Fruit fly (Drosophila melanogaster): ENCODE measurements around the gene wac.

Gene wac

DNA sequence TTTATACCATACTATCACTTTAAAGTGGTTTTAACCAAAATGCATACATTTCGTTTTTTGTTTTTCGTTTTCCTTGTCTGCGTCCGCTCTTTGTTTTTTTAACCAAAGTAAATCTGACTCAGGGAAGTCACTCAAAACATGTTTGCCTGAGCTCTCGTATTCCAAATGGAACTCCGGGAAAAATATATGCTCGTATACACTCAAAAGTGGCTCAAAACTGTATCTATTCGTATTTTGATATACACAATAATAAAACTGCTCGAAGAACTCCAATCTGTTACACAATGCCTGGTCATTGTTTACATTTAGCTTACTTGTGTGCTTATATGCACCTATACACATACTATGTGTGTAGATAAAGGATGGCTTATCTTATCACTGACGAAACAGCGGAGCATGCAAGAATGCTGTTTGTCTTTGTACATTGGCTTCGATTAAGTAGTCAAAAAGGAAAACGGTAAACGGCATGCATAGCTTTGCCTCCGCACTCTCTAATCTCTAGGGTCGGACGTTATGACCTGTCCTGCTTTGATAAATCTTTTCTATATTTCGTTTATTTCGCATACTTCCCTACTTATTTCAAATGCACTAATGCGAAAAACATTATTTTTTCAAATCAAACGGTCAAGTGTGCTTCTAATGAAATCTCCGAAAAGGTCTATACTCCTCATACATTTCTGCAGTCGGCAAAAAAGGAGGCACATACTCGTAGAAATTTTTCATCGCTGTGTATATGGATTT lies 13.0 kb downstream of the wac start, which contains the start of gene miple2 (continued):
- TF ChIP-seq CG12071 (GFP tag; optimal IDR thresholded peaks at IDR 0.05): peak; percentile 13
- TF ChIP-seq Myb (GFP tag; optimal IDR thresholded peaks at IDR 0.05): peak; percentile 23
- TF ChIP-seq HmgZ (tag; optimal IDR thresholded peaks at IDR 0.05): no peak
- no peak for TF ChIP-seq CG31388 (GFP tag; optimal IDR thresholded peaks at IDR 0.05)
- TF ChIP-seq CG18262 (tag; optimal IDR thresholded peaks at IDR 0.05): peak; percentile 73
- TF ChIP-seq Dip3 (GFP tag; optimal IDR thresholded peaks at IDR 0.05): no peak
- peak; percentile 5 for TF ChIP-seq CG12299 (tag; optimal IDR thresholded peaks at IDR 0.05)
- TF ChIP-seq CG9817 (tag; optimal IDR thresholded peaks at IDR 0.05): no peak

DNA sequence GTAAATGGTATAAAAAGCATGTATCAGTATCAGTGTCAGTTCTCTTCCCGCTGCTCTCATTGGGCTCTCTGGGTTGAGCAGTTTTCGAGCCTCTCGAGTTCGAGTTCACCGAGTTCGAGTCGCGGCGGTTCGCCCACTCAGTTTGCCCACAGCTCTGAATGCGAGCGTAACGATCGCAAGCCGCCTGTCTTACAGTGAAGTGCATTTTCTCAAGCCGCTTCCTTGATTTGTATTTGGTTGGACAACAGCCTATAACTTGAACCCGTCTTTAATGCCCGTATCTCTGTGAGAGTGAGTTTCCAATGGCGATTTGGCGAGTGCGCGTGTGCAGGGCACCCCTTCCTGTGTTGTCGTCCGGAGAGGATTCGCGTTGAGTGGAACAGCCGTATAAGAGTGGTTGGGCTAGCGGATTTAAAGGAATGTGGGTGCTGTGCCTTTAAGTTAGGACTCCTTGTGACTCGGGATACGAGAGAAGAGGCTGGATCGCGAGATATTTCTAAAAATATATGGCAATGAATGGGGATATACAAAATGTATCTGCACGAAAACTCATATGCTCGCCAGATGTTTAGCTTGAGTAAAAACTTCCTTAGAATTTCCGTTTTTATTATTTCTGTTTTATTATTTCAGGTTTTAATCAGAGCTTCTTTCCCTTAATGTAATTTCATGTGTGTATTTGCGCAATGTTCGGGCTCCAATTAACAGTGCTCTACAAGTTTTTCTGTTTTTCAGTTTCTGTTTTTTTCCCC lies 13.7 kb downstream of the wac start:
- no peak for TF ChIP-seq H15 (GFP tag; IDR thresholded peaks at IDR 0.05)
- peak; percentile 31; the same call in 1 of the 2 replicates for TF ChIP-seq sob (GFP tag; IDR thresholded peaks at IDR 0.05)
- peak; percentile 88 for TF ChIP-seq sr (GFP tag; IDR thresholded peaks at IDR 0.05)
- peak; percentile 39; the same call in 1 of the 3 replicates for TF ChIP-seq HLH4C (GFP tag; IDR thresholded peaks at IDR 0.05; ENCODE audit: partially characterized antibody)
- peak; percentile 30; the same call in 1 of the 2 replicates for TF ChIP-seq Rfx (GFP tag; IDR thresholded peaks at IDR 0.05)
- TF ChIP-seq nom (GFP tag; optimal IDR thresholded peaks at IDR 0.05): peak; percentile 43
- no peak for TF ChIP-seq trem (tag; optimal IDR thresholded peaks at IDR 0.05)
- TF ChIP-seq Hr3 (GFP tag; optimal IDR thresholded peaks at IDR 0.05): no peak
- peak; percentile 57 for TF ChIP-seq Scr (GFP tag; IDR thresholded peaks at IDR 0.05; ENCODE audit: partially characterized antibody)
- no peak for TF ChIP-seq Xbp1 (GFP tag; optimal IDR thresholded peaks at IDR 0.05)
- no peak for TF ChIP-seq danr (GFP tag; IDR thresholded peaks at IDR 0.05)
- TF ChIP-seq pita (GFP tag; optimal IDR thresholded peaks at IDR 0.05): no peak
- TF ChIP-seq CG14441 (GFP tag; IDR thresholded peaks at IDR 0.05): no peak
- TF ChIP-seq CG7928 (GFP tag; optimal IDR thresholded peaks at IDR 0.05): no peak
- no peak for TF ChIP-seq jumu (GFP tag; optimal IDR thresholded peaks at IDR 0.05)
- TF ChIP-seq HLHmδ (GFP tag; optimal IDR thresholded peaks at IDR 0.05): peak; percentile 75
- TF ChIP-seq ewg (GFP tag; optimal IDR thresholded peaks at IDR 0.05): peak; percentile 72
- peak; percentile 88 for TF ChIP-seq CG5180 (GFP tag; optimal IDR thresholded peaks at IDR 0.05)
- TF ChIP-seq lab (GFP tag; optimal IDR thresholded peaks at IDR 0.05): no peak
- no peak for TF ChIP-seq CG15479 (GFP tag; optimal IDR thresholded peaks at IDR 0.05)
- TF ChIP-seq CG5245 (GFP tag; optimal IDR thresholded peaks at IDR 0.05): no peak
- TF ChIP-seq CG34422 (GFP tag; IDR thresholded peaks at IDR 0.05): peak; percentile 34; the same call in 1 of the 3 replicates
- TF ChIP-seq CG8359 (GFP tag; optimal IDR thresholded peaks at IDR 0.05; ENCODE audit: borderline replicate concordance): no peak
- TF ChIP-seq CG14965 (GFP tag; optimal IDR thresholded peaks at IDR 0.05; ENCODE audit: borderline replicate concordance): no peak
- TF ChIP-seq Dbx (GFP tag; IDR thresholded peaks at IDR 0.05): 0 out of 3 replicates have a peak, but pooled peaks have one; percentile 28
- no peak for TF ChIP-seq slp2 (GFP tag; optimal IDR thresholded peaks at IDR 0.05)
- no peak for TF ChIP-seq run (tag; optimal IDR thresholded peaks at IDR 0.05)
- no peak for TF ChIP-seq HmgZ (tag; optimal IDR thresholded peaks at IDR 0.05)
- TF ChIP-seq inv (GFP tag; IDR thresholded peaks at IDR 0.05; ENCODE audit: partially characterized antibody): 0 out of 2 replicates have a peak, but pooled peaks have one; percentile 22
- TF ChIP-seq sens-2 (GFP tag; IDR thresholded peaks at IDR 0.05): peak; percentile 42; the same call in 1 of the 2 replicates
- TF ChIP-seq yki (optimal IDR thresholded peaks at IDR 0.05): no peak
- TF ChIP-seq GATAe (GFP tag; conservative IDR thresholded peaks at IDR 0.05): no peak
- TF ChIP-seq tap (tag; optimal IDR thresholded peaks at IDR 0.05): no peak
- no peak for TF ChIP-seq Hmr (GFP tag; optimal IDR thresholded peaks at IDR 0.05)
- TF ChIP-seq dysf (GFP tag; IDR thresholded peaks at IDR 0.05): no peak
- TF ChIP-seq Nf-YC (tag; optimal IDR thresholded peaks at IDR 0.05): peak; percentile 13
- no peak for TF ChIP-seq Spps (tag; optimal IDR thresholded peaks at IDR 0.05)
- 0 out of 2 replicates have a peak, but pooled peaks have one; percentile 44 for TF ChIP-seq CG16779 (GFP tag; IDR thresholded peaks at IDR 0.05)
- TF ChIP-seq CG11504 (tag; optimal IDR thresholded peaks at IDR 0.05): peak; percentile 3

All from whole organism, embryonic.